Worm (Caenorhabditis elegans) whole organism, L1 larva: ENCODE data around the gene gck-4.

Source experiments
- C16A3.4 ChIP-seq: fragments of 150-350 bp; optimal IDR thresholded peaks from 2 replicates; lab custom pipeline; 2014; ENCODE audit warnings: missing biosample characterization, missing genetic modification characterization
- F16B12.6 ChIP-seq: fragments of 150-350 bp; optimal IDR thresholded peaks from 2 replicates; lab custom pipeline; 2014; ENCODE audit warnings: missing biosample characterization, missing genetic modification characterization
- ceh-63 ChIP-seq: fragments of 200-800 bp; sonication (Bioruptor generic); optimal IDR thresholded peaks from 2 replicates; lab custom pipeline; 2018; ENCODE audit warnings: mild to moderate bottlenecking, missing genetic modification characterization, missing compliant biosample characterization
- ces-1 ChIP-seq: fragments of 150-350 bp; optimal IDR thresholded peaks from 2 replicates; lab custom pipeline; 2014; ENCODE audit warnings: missing biosample characterization, missing genetic modification reagents, missing genetic modification characterization
- efl-1 ChIP-seq, 4 experiments: fragments of 150-350 bp; optimal IDR thresholded peaks in 3 of 4; peaks in 1 of 4; 1 replicate in 1 of 4; 2 replicates in 3 of 4; lab custom pipeline; 2014; ENCODE audit warnings: missing biosample characterization in 2 of 4, missing genetic modification characterization in 2 of 4, missing genetic modification reagents in 2 of 4
- efl-3 ChIP-seq: fragments of 200-800 bp; sonication (Bioruptor generic); optimal IDR thresholded peaks from 2 replicates; lab custom pipeline; 2018; ENCODE audit warnings: mild to moderate bottlenecking, missing genetic modification characterization, missing compliant biosample characterization
- egl-27 ChIP-seq, 2 experiments: fragments of 150-350 bp in 1 of 2; sonication (generic microtip); optimal IDR thresholded peaks; 3 replicates each; lab custom pipeline; 2017 to 2018; ENCODE audit warnings: missing biosample characterization in 2 of 2, missing genetic modification characterization in 2 of 2, missing genetic modification reagents in 2 of 2
- elt-2 ChIP-seq: sonication (generic microtip); optimal IDR thresholded peaks from 2 replicates; lab custom pipeline; 2016; ENCODE audit warnings: missing genetic modification characterization, mild to moderate bottlenecking, inconsistent platforms, missing compliant biosample characterization, missing genetic modification reagents
- fkh-8 ChIP-seq: sonication (generic microtip); optimal IDR thresholded peaks from 2 replicates; lab custom pipeline; 2016; ENCODE audit warnings: mild to moderate bottlenecking, missing genetic modification characterization, missing compliant biosample characterization
- hpl-2 ChIP-seq: fragments of 150-350 bp; optimal IDR thresholded peaks from 2 replicates; lab custom pipeline; 2014; ENCODE audit warnings: missing biosample characterization, missing genetic modification reagents, missing genetic modification characterization
- irx-1 ChIP-seq: sonication (generic microtip); optimal IDR thresholded peaks from 2 replicates; lab custom pipeline; 2016; ENCODE audit warnings: missing genetic modification characterization, missing compliant biosample characterization
- jun-1 ChIP-seq: fragments of 150-350 bp; optimal IDR thresholded peaks from 2 replicates; lab custom pipeline; 2014; ENCODE audit warnings: missing biosample characterization, missing genetic modification reagents, missing genetic modification characterization
- lin-14 ChIP-seq: fragments of 200-800 bp; sonication (Bioruptor generic); optimal IDR thresholded peaks from 2 replicates; lab custom pipeline; 2018; ENCODE audit warnings: mild to moderate bottlenecking, missing genetic modification characterization, moderate library complexity, missing compliant biosample characterization
- lin-35 ChIP-seq, 2 experiments: fragments of 150-350 bp; optimal IDR thresholded peaks; 2 replicates each; lab custom pipeline; 2014; ENCODE audit warnings: missing biosample characterization in 2 of 2, missing genetic modification characterization in 2 of 2, missing genetic modification reagents in 2 of 2
- lin-39 ChIP-seq: fragments of 150-350 bp; optimal IDR thresholded peaks from 2 replicates; lab custom pipeline; 2014; ENCODE audit warnings: missing biosample characterization, missing genetic modification reagents, missing genetic modification characterization
- lsy-2 ChIP-seq, 2 experiments: fragments of 150-350 bp; optimal IDR thresholded peaks; 2 replicates each; lab custom pipeline; 2014; ENCODE audit warnings: missing biosample characterization in 2 of 2, missing genetic modification characterization in 2 of 2
- mab-9 ChIP-seq: fragments of 200-800 bp; sonication (Bioruptor generic); IDR thresholded peaks from 2 replicates; pipeline ENCODE4 v1.3.6; 2022; ENCODE audit warnings: missing genetic modification reagents, missing genetic modification characterization, missing compliant biosample characterization
- mdl-1 ChIP-seq, 2 experiments: fragments of 150-350 bp; optimal IDR thresholded peaks; 2 replicates each; lab custom pipeline; 2014 to 2017; ENCODE audit warnings: missing biosample characterization in 2 of 2, missing genetic modification characterization in 2 of 2, inconsistent platforms in 1 of 2
- mef-2 ChIP-seq: fragments of 150-350 bp; optimal IDR thresholded peaks from 2 replicates; lab custom pipeline; 2014; ENCODE audit warnings: missing biosample characterization, missing genetic modification characterization
- mep-1 ChIP-seq: fragments of 150-350 bp; optimal IDR thresholded peaks from 2 replicates; lab custom pipeline; 2014; ENCODE audit warnings: missing biosample characterization, missing genetic modification characterization
- nhr-11 ChIP-seq: fragments of 150-350 bp; optimal IDR thresholded peaks from 2 replicates; lab custom pipeline; 2014; ENCODE audit warnings: missing biosample characterization, missing genetic modification characterization
- nhr-19 ChIP-seq: fragments of 200-800 bp; sonication (Bioruptor generic); conservative IDR thresholded peaks from 2 replicates; pipeline ENCODE4 v1.3.6; 2022; ENCODE audit warnings: missing genetic modification characterization, missing compliant biosample characterization
- nhr-20 ChIP-seq: sonication (generic microtip); optimal IDR thresholded peaks from 2 replicates; lab custom pipeline; 2016; ENCODE audit warnings: mild to moderate bottlenecking, missing genetic modification characterization, missing compliant biosample characterization
- nhr-237 ChIP-seq: fragments of 150-350 bp; optimal IDR thresholded peaks from 2 replicates; lab custom pipeline; 2014; ENCODE audit warnings: missing biosample characterization, missing genetic modification characterization
- nhr-28 ChIP-seq: fragments of 150-350 bp; optimal IDR thresholded peaks from 2 replicates; lab custom pipeline; 2014; ENCODE audit warnings: missing biosample characterization, missing genetic modification characterization
- nhr-47 ChIP-seq: sonication (generic microtip); optimal IDR thresholded peaks from 2 replicates; lab custom pipeline; 2016; ENCODE audit warnings: mild to moderate bottlenecking, missing genetic modification characterization, moderate library complexity, missing compliant biosample characterization
- nhr-71 ChIP-seq: sonication (generic microtip); optimal IDR thresholded peaks from 2 replicates; lab custom pipeline; 2016; ENCODE audit warnings: mild to moderate bottlenecking, missing genetic modification characterization, moderate library complexity, missing compliant biosample characterization
- nhr-76 ChIP-seq: sonication (generic microtip); optimal IDR thresholded peaks from 2 replicates; lab custom pipeline; 2017; ENCODE audit warnings: missing biosample characterization, missing genetic modification characterization
- nhr-77 ChIP-seq: fragments of 150-350 bp; optimal IDR thresholded peaks from 2 replicates; lab custom pipeline; 2014; ENCODE audit warnings: missing biosample characterization, missing genetic modification characterization
- nhr-84 ChIP-seq: sonication (generic microtip); optimal IDR thresholded peaks from 2 replicates; lab custom pipeline; 2017; ENCODE audit warnings: missing biosample characterization, missing genetic modification characterization
- nhr-85 ChIP-seq: sonication (generic microtip); peaks from one replicate; lab custom pipeline; 2016; ENCODE audit warnings: missing genetic modification characterization, inconsistent platforms, missing compliant biosample characterization
- rnt-1 ChIP-seq: sonication (generic microtip); optimal IDR thresholded peaks from 2 replicates; lab custom pipeline; 2016; ENCODE audit warnings: mild to moderate bottlenecking, missing genetic modification characterization, moderate library complexity, missing compliant biosample characterization
- skn-1 ChIP-seq: fragments of 150-350 bp; optimal IDR thresholded peaks from 2 replicates; lab custom pipeline; 2014; ENCODE audit warnings: missing biosample characterization, missing genetic modification characterization
- snu-23 ChIP-seq: sonication (generic microtip); optimal IDR thresholded peaks from 2 replicates; lab custom pipeline; 2016; ENCODE audit warnings: missing genetic modification characterization, missing compliant biosample characterization
- sox-4 ChIP-seq: sonication (generic microtip); optimal IDR thresholded peaks from 2 replicates; lab custom pipeline; 2016; ENCODE audit warnings: missing genetic modification characterization, missing compliant biosample characterization
- swsn-7 ChIP-seq: sonication (generic microtip); optimal IDR thresholded peaks from 2 replicates; lab custom pipeline; 2016; ENCODE audit warnings: missing genetic modification characterization, missing compliant biosample characterization
- tbx-2 ChIP-seq: sonication (generic microtip); optimal IDR thresholded peaks from 2 replicates; lab custom pipeline; 2016; ENCODE audit warnings: missing genetic modification characterization, missing compliant biosample characterization
- tlp-1 ChIP-seq: fragments of 150-350 bp; optimal IDR thresholded peaks from 2 replicates; lab custom pipeline; 2014; ENCODE audit warnings: missing biosample characterization, missing genetic modification characterization
- unc-30 ChIP-seq: sonication (generic microtip); optimal IDR thresholded peaks from 2 replicates; lab custom pipeline; 2017; ENCODE audit warnings: missing biosample characterization, missing genetic modification characterization
- unc-86 ChIP-seq: sonication (generic microtip); optimal IDR thresholded peaks from 2 replicates; lab custom pipeline; 2016; ENCODE audit warnings: missing genetic modification characterization, missing compliant biosample characterization
- unc-98 ChIP-seq: fragments of 200-800 bp; sonication (Bioruptor generic); IDR thresholded peaks from 2 replicates; pipeline ENCODE4 v1.3.6; 2022; ENCODE audit warnings: missing genetic modification characterization, missing compliant biosample characterization
- zag-1 ChIP-seq: fragments of 150-350 bp; optimal IDR thresholded peaks from 2 replicates; lab custom pipeline; 2014; ENCODE audit warnings: missing biosample characterization, missing genetic modification characterization
- zip-4 ChIP-seq: fragments of 200-800 bp; sonication (Bioruptor generic); optimal IDR thresholded peaks from 2 replicates; lab custom pipeline; 2018; ENCODE audit warnings: mild to moderate bottlenecking, missing genetic modification characterization, moderate library complexity, missing compliant biosample characterization
- ztf-11 ChIP-seq, 2 experiments: sonication (generic microtip); optimal IDR thresholded peaks; 2 replicates each; lab custom pipeline; 2016 to 2017; ENCODE audit warnings: missing genetic modification characterization in 2 of 2, missing biosample characterization in 1 of 2, missing compliant biosample characterization in 1 of 2
- ztf-4 ChIP-seq: fragments of 150-350 bp; optimal IDR thresholded peaks from 2 replicates; lab custom pipeline; 2014; ENCODE audit warnings: missing biosample characterization, missing genetic modification characterization

Gene gck-4

ce11 chrX:13665447-13665846, 11.5 kb upstream of the gck-4 start (continued):
- TF ChIP-seq lin-39 (peak; percentile 34), mdl-1 (tag; optimal IDR thresholded peaks at IDR 0.05; lab: Kevin White, UChicago) (peak in 1 of 2 experiments; percentile 89), rnt-1 (tag; lab: Kevin White, UChicago) (peak; percentile 90), ces-1 (GFP tag; lab: Kevin White, UChicago) (no peak), zag-1 (tag; lab: Kevin White, UChicago) (no peak), snu-23 (GFP tag; lab: Kevin White, UChicago) (peak; percentile 93)

ce11 chrX:13666864-13667263, 10.1 kb upstream of the gck-4 start:
- TF ChIP-seq zip-4 (GFP tag; lab: Kevin White, UChicago) (no peak), hpl-2 (GFP tag; lab: Kevin White, UChicago) (no peak), unc-98 (no peak), tlp-1 (tag; lab: Kevin White, UChicago) (no peak), fkh-8 (tag; lab: Kevin White, UChicago) (no peak), nhr-76 (tag; lab: Kevin White, UChicago) (no peak), sox-4 (tag; lab: Kevin White, UChicago) (no peak), egl-27 (tag; optimal IDR thresholded peaks at IDR 0.05; lab: Kevin White, UChicago) (no peak), nhr-19 (GFP tag; lab: Robert Waterston, UW) (no peak), nhr-11 (tag; lab: Kevin White, UChicago) (no peak), mef-2 (no peak), nhr-28 (tag; lab: Kevin White, UChicago) (no peak), tbx-2 (tag; lab: Kevin White, UChicago) (no peak), nhr-20 (tag; lab: Kevin White, UChicago) (no peak), unc-86 (tag; lab: Kevin White, UChicago) (no peak), ceh-63 (no peak), F16B12.6 (no peak), ztf-11 (tag; optimal IDR thresholded peaks at IDR 0.05; lab: Kevin White, UChicago) (no peak), mep-1 (tag; lab: Kevin White, UChicago) (no peak)

ce11 chrX:13668728-13669127, 8.3 kb upstream of the gck-4 start, which contains the start of gene C04A11.2:
C04A11.2 (minus strand) TSS chrX:13668828.
- TF ChIP-seq mab-9 (GFP tag; lab: Robert Waterston, UW) (no peak), fkh-8 (tag; lab: Kevin White, UChicago) (no peak), snu-23 (GFP tag; lab: Kevin White, UChicago) (no peak), efl-1 (optimal IDR thresholded peaks at IDR 0.05; lab: Kevin White, UChicago) (no peak), efl-1 (GFP tag; optimal IDR thresholded peaks at IDR 0.05 in 1 of 2; lab: Kevin White, UChicago) (peak in 1 of 2 experiments; percentile 25), skn-1 (tag; lab: Kevin White, UChicago) (no peak), tbx-2 (tag; lab: Kevin White, UChicago) (no peak)

- peak; percentile 53 for TF ChIP-seq nhr-71 (tag; lab: Kevin White, UChicago)
- TF ChIP-seq mep-1 (tag; lab: Kevin White, UChicago): peak; percentile 49
- peak; percentile 51 for TF ChIP-seq snu-23 (GFP tag; lab: Kevin White, UChicago)
- TF ChIP-seq ceh-63: no peak
- no peak for TF ChIP-seq jun-1 (tag; lab: Kevin White, UChicago)
- TF ChIP-seq ztf-4 (tag; lab: Kevin White, UChicago): no peak
- TF ChIP-seq nhr-20 (tag; lab: Kevin White, UChicago): peak; percentile 51
- no peak for TF ChIP-seq nhr-237 (tag; lab: Kevin White, UChicago)
- peak; percentile 26 to 80 for TF ChIP-seq lin-35 (GFP tag; optimal IDR thresholded peaks at IDR 0.05; lab: Kevin White, UChicago)
- TF ChIP-seq lsy-2 (tag; optimal IDR thresholded peaks at IDR 0.05; lab: Kevin White, UChicago): peak in 1 of 2 experiments; percentile 52
- no peak for TF ChIP-seq mef-2
- peak; percentile 39 for TF ChIP-seq C16A3.4 (tag; lab: Kevin White, UChicago)
- peak; percentile 69 for TF ChIP-seq lin-14 (GFP tag; lab: Kevin White, UChicago)
- TF ChIP-seq nhr-84 (tag; lab: Kevin White, UChicago): no peak
- TF ChIP-seq mdl-1 (tag; optimal IDR thresholded peaks at IDR 0.05; lab: Kevin White, UChicago): peak in 1 of 2 experiments; percentile 29
- no peak for TF ChIP-seq efl-3
- no peak for TF ChIP-seq nhr-11 (tag; lab: Kevin White, UChicago)
- peak; percentile 51 for TF ChIP-seq nhr-85 (tag; lab: Kevin White, UChicago)
- no peak for TF ChIP-seq irx-1
- peak; percentile 58 for TF ChIP-seq elt-2 (tag; lab: Kevin White, UChicago)
- TF ChIP-seq efl-1 (optimal IDR thresholded peaks at IDR 0.05; lab: Kevin White, UChicago): peak; percentile 41 to 76
- TF ChIP-seq efl-1 (GFP tag; optimal IDR thresholded peaks at IDR 0.05 in 1 of 2; lab: Kevin White, UChicago): peak; percentile 76 to 97
- TF ChIP-seq rnt-1 (tag; lab: Kevin White, UChicago): peak; percentile 20
- peak; percentile 13 for TF ChIP-seq swsn-7
- no peak for TF ChIP-seq unc-86 (tag; lab: Kevin White, UChicago)
- peak; percentile 46 for TF ChIP-seq tbx-2 (tag; lab: Kevin White, UChicago)
- TF ChIP-seq nhr-47 (tag; lab: Kevin White, UChicago): peak; percentile 45
- TF ChIP-seq nhr-77 (tag; lab: Kevin White, UChicago): peak; percentile 19
- peak; percentile 14; the same call in 1 of the 2 replicates for TF ChIP-seq nhr-19 (GFP tag; lab: Robert Waterston, UW)
- TF ChIP-seq sox-4 (tag; lab: Kevin White, UChicago): no peak
- TF ChIP-seq unc-30: no peak
Measured at ce11 chrX:13669641-13670040, 7.4 kb upstream of the gck-4 start.
